Worm (Caenorhabditis elegans): ENCODE data around the gene srh-70.
"Not testable (repeated sequence)": the region's sequence is repeated elsewhere in the genome, so short reads cannot be mapped to it uniquely, and the experiment has no call there.

srh-70 gene

ce11 chrII:12518809-12519344 lies at the start of gene srh-70:
Gene srh-70, minus strand, starts transcription at chrII:12518859.
- TF ChIP-seq W03F9.2 (tag; optimal IDR thresholded peaks at IDR 0.05) (no peak), him-1 (tag; optimal IDR thresholded peaks at IDR 0.05) (no peak), dao-5 (tag; optimal IDR thresholded peaks at IDR 0.05) (no peak)

ce11 chrII:12565851-12566250 lies 47.2 kb upstream of the srh-70 start, which contains the start of gene F49C5.7:
Gene F49C5.7, plus strand, starts transcription at chrII:12566151.
- no peak for TF ChIP-seq W03F9.2 (tag; optimal IDR thresholded peaks at IDR 0.05)
- TF ChIP-seq him-1 (tag; optimal IDR thresholded peaks at IDR 0.05) = no peak
- TF ChIP-seq dao-5 (tag; optimal IDR thresholded peaks at IDR 0.05) = no peak

- TF ChIP-seq dao-5 (tag; optimal IDR thresholded peaks at IDR 0.05) = no peak
- no peak for TF ChIP-seq W03F9.2 (tag; optimal IDR thresholded peaks at IDR 0.05)
- no peak for TF ChIP-seq him-1 (tag; optimal IDR thresholded peaks at IDR 0.05)
Observed at ce11 chrII:12560210-12560609, 41.6 kb upstream of the srh-70 start, which contains the start of gene F49C5.12. Gene F49C5.12, minus strand, starts transcription at chrII:12560310.

- TF ChIP-seq him-1 (tag; optimal IDR thresholded peaks at IDR 0.05) (no peak), dao-5 (tag; optimal IDR thresholded peaks at IDR 0.05) (no peak), W03F9.2 (tag; optimal IDR thresholded peaks at IDR 0.05) (no peak)
Observed at ce11 chrII:12555579-12555978, 36.9 kb upstream of the srh-70 start, which contains the start of gene F49C5.11. Gene F49C5.11, plus strand, starts transcription at chrII:12555879.

- no peak for TF ChIP-seq him-1 (tag; optimal IDR thresholded peaks at IDR 0.05)
- TF ChIP-seq W03F9.2 (tag; optimal IDR thresholded peaks at IDR 0.05) = no peak
- TF ChIP-seq dao-5 (tag; optimal IDR thresholded peaks at IDR 0.05) = no peak
Observed at ce11 chrII:12550940-12551339, 32.3 kb upstream of the srh-70 start.

- TF ChIP-seq dao-5 (tag; optimal IDR thresholded peaks at IDR 0.05) = no peak
- no peak for TF ChIP-seq him-1 (tag; optimal IDR thresholded peaks at IDR 0.05)
- TF ChIP-seq W03F9.2 (tag; optimal IDR thresholded peaks at IDR 0.05) = no peak
Observed at ce11 chrII:12549613-12550012, 31.0 kb upstream of the srh-70 start.

- TF ChIP-seq dao-5 (tag; optimal IDR thresholded peaks at IDR 0.05) = no peak
- no peak for TF ChIP-seq him-1 (tag; optimal IDR thresholded peaks at IDR 0.05)
- TF ChIP-seq W03F9.2 (tag; optimal IDR thresholded peaks at IDR 0.05) = no peak
Observed at ce11 chrII:12547547-12547946, 28.9 kb upstream of the srh-70 start, which contains the start of gene F49C5.16. Gene F49C5.16, plus strand, starts transcription at chrII:12547847.

- TF ChIP-seq him-1 (tag; optimal IDR thresholded peaks at IDR 0.05) (no peak), dao-5 (tag; optimal IDR thresholded peaks at IDR 0.05) (no peak), W03F9.2 (tag; optimal IDR thresholded peaks at IDR 0.05) (no peak)
Observed at ce11 chrII:12546413-12546812, 27.8 kb upstream of the srh-70 start, which contains the start of the genes F49C5.5 and F49C5.10. Gene F49C5.5, minus strand, starts transcription at chrII:12546513. Gene F49C5.10, plus strand, starts transcription at chrII:12546756.

ce11 chrII:12544533-12544932 lies 25.9 kb upstream of the srh-70 start, which contains the start of gene F49C5.9:
Gene F49C5.9, minus strand, starts transcription at chrII:12544633.
- TF ChIP-seq dao-5 (tag; optimal IDR thresholded peaks at IDR 0.05) = no peak
- TF ChIP-seq W03F9.2 (tag; optimal IDR thresholded peaks at IDR 0.05) = no peak
- no peak for TF ChIP-seq him-1 (tag; optimal IDR thresholded peaks at IDR 0.05)

- TF ChIP-seq dao-5 (tag; optimal IDR thresholded peaks at IDR 0.05) = no peak
- TF ChIP-seq W03F9.2 (tag; optimal IDR thresholded peaks at IDR 0.05) = no peak
- no peak for TF ChIP-seq him-1 (tag; optimal IDR thresholded peaks at IDR 0.05)
Observed at ce11 chrII:12542594-12542997, 23.9 kb upstream of the srh-70 start.

- TF ChIP-seq dao-5 (tag; optimal IDR thresholded peaks at IDR 0.05) = peak; percentile 64
Observed at ce11 chrII:12541670-12542080, 23.0 kb upstream of the srh-70 start.

- no peak for TF ChIP-seq him-1 (tag; optimal IDR thresholded peaks at IDR 0.05)
- TF ChIP-seq dao-5 (tag; optimal IDR thresholded peaks at IDR 0.05) = no peak
- no peak for TF ChIP-seq W03F9.2 (tag; optimal IDR thresholded peaks at IDR 0.05)
Observed at ce11 chrII:12539395-12539794, 20.7 kb upstream of the srh-70 start.

- not testable (repeated sequence) for TF ChIP-seq W03F9.2, dao-5, him-1 (tag; optimal IDR thresholded peaks at IDR 0.05)
Observed at ce11 chrII:12536203-12536602, 17.5 kb upstream of the srh-70 start, which contains the start of gene F49C5.3. Gene F49C5.3, plus strand, starts transcription at chrII:12536503.

- TF ChIP-seq him-1 (tag; optimal IDR thresholded peaks at IDR 0.05) = no peak
- no peak for TF ChIP-seq dao-5 (tag; optimal IDR thresholded peaks at IDR 0.05)
- TF ChIP-seq W03F9.2 (tag; optimal IDR thresholded peaks at IDR 0.05) = no peak
Observed at ce11 chrII:12535297-12535803, 16.7 kb upstream of the srh-70 start, which contains the start of gene nimk-1. Gene nimk-1, plus strand, starts transcription at chrII:12535753.
